Fruit fly (Drosophila melanogaster): ENCODE measurements around the gene Prp6.

DNA sequence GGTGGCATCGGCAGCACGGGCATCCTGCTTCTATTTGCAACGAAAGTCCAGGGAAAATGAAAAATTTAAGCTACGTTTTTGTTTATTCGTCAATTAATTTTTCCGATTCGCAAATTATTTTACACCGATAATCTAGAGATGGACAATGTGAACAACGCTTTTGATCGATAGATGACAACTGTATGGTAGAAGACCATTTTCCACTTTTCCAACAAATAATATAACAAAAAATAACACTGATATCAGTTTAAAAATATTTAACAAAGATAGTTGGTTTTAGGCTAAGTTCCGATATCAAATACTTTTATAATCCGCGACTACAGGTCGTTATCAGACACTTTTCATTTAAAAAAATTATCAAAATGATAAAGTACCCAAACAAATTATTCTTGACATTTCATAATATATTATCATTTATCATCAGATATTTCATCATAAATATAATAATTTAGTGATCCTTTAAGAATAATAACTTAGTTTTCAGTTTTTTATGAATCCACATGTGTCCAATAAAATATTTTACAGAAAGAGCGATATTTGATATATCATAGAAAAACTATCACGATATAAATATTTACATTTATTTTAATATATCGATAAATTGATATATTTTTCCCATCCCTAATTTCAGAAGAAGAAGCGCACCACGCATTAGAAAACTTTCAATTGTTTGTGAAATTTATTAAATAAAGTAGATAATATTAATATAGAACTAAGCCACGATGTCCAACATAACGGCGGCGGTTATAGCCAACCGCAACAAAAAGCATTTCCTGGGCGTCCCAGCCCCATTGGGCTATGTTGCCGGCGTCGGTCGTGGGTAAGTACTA lies at the start of gene Prp6, which contains the start of gene CSN1b:
- TF ChIP-seq EcR (GFP tag; optimal IDR thresholded peaks at IDR 0.05), result no peak
- no peak for TF ChIP-seq CG13204 (GFP tag; optimal IDR thresholded peaks at IDR 0.05)
- TF ChIP-seq rn (GFP tag; IDR thresholded peaks at IDR 0.05), result no peak
- TF ChIP-seq gl (tag; optimal IDR thresholded peaks at IDR 0.05), result no peak
- TF ChIP-seq CG9948 (tag; optimal IDR thresholded peaks at IDR 0.05), result no peak
- TF ChIP-seq CG4496 (GFP tag; IDR thresholded peaks at IDR 0.05), result no peak
- TF ChIP-seq Ets98B (GFP tag; IDR thresholded peaks at IDR 0.05), result no peak
- TF ChIP-seq CG12605 (GFP tag; IDR thresholded peaks at IDR 0.05), result no peak
- TF ChIP-seq CG10348 (GFP tag; IDR thresholded peaks at IDR 0.05), result no peak
